Fruit fly (Drosophila melanogaster) whole organism, embryonic: ENCODE data around the gene CG17097.

Experiments
- Atf-2 ChIP-seq: fragments of 200-800 bp; sonication (Bioruptor generic); optimal IDR thresholded peaks from 2 replicates; lab custom pipeline; 2016; ENCODE audit warnings: missing biosample characterization, missing genetic modification characterization
- CG10543 ChIP-seq: fragments of 200-800 bp; sonication (Bioruptor generic); optimal IDR thresholded peaks from 3 replicates; lab custom pipeline; 2017; ENCODE audit warnings: missing biosample characterization, mild to moderate bottlenecking, missing genetic modification characterization, moderate library complexity
- CG11696 ChIP-seq: fragments of 200-800 bp; sonication (Bioruptor generic); IDR thresholded peaks from 2 replicates; pipeline ENCODE4 v1.3.6; 2022; ENCODE audit warnings: missing biosample characterization, missing genetic modification characterization
- CG12659 ChIP-seq: fragments of 200-800 bp; sonication (Bioruptor generic); optimal IDR thresholded peaks from 3 replicates; lab custom pipeline; 2017; ENCODE audit warnings: mild to moderate bottlenecking, missing biosample characterization, missing genetic modification reagents, missing genetic modification characterization
- CG13287 ChIP-seq: fragments of 200-800 bp; sonication (Bioruptor generic); IDR thresholded peaks from 2 replicates; pipeline ENCODE4 v1.3.6; 2022; ENCODE audit warnings: missing biosample characterization, missing genetic modification characterization; ENCODE audit not compliant: partially characterized antibody
- CG15073 ChIP-seq: fragments of 200-800 bp; sonication (Bioruptor generic); optimal IDR thresholded peaks from 2 replicates; lab custom pipeline; 2016; ENCODE audit warnings: missing biosample characterization, missing genetic modification characterization
- CG1529 ChIP-seq: fragments of 200-800 bp; sonication (Bioruptor generic); optimal IDR thresholded peaks from 3 replicates; lab custom pipeline; 2018; ENCODE audit warnings: missing biosample characterization, missing genetic modification characterization
- CG15514 ChIP-seq: fragments of 200-800 bp; sonication (Bioruptor generic); optimal IDR thresholded peaks from 3 replicates; lab custom pipeline; 2017; ENCODE audit warnings: missing biosample characterization, missing genetic modification characterization, mild to moderate bottlenecking, moderate library complexity, missing genetic modification reagents
- CG17359 ChIP-seq: fragments of 200-800 bp; sonication (Bioruptor generic); optimal IDR thresholded peaks from 3 replicates; lab custom pipeline; 2018; ENCODE audit warnings: missing biosample characterization, mild to moderate bottlenecking, missing genetic modification characterization, moderate library complexity
- CG17612 ChIP-seq: fragments of 200-800 bp; sonication (Bioruptor generic); IDR thresholded peaks from 2 replicates; pipeline ENCODE4 v1.3.6; 2022; ENCODE audit warnings: missing biosample characterization, missing genetic modification characterization
- CG18619 ChIP-seq: fragments of 200-800 bp; sonication (Bioruptor generic); optimal IDR thresholded peaks from 3 replicates; lab custom pipeline; 2017; ENCODE audit warnings: missing biosample characterization, mild to moderate bottlenecking, missing genetic modification characterization
- CG2202 ChIP-seq: fragments of 200-800 bp; sonication (Bioruptor generic); optimal IDR thresholded peaks from 2 replicates; lab custom pipeline; 2018; ENCODE audit warnings: missing biosample characterization, mild to moderate bottlenecking, missing genetic modification characterization
- CG5180 ChIP-seq: fragments of 200-800 bp; sonication (Bioruptor generic); optimal IDR thresholded peaks from 3 replicates; lab custom pipeline; 2017; ENCODE audit warnings: missing biosample characterization, missing genetic modification characterization, mild to moderate bottlenecking, moderate library complexity, missing genetic modification reagents
- CG5953 ChIP-seq: fragments of 200-800 bp; sonication (Bioruptor generic); IDR thresholded peaks from 2 replicates; pipeline ENCODE4 v1.3.6; 2022; ENCODE audit warnings: missing biosample characterization, missing genetic modification characterization
- CG7271 ChIP-seq: fragments of 200-800 bp; sonication (Bioruptor generic); optimal IDR thresholded peaks from 2 replicates; lab custom pipeline; 2018; ENCODE audit warnings: missing biosample characterization, mild to moderate bottlenecking, missing genetic modification characterization, moderate library complexity
- CG7928 ChIP-seq: fragments of 200-800 bp; sonication (Bioruptor generic); optimal IDR thresholded peaks from 2 replicates; lab custom pipeline; 2017; ENCODE audit warnings: missing biosample characterization, mild to moderate bottlenecking, missing genetic modification characterization
- CG8388 ChIP-seq: fragments of 200-800 bp; sonication (Bioruptor generic); optimal IDR thresholded peaks from 2 replicates; lab custom pipeline; 2019; ENCODE audit warnings: missing biosample characterization, mild to moderate bottlenecking, missing genetic modification characterization, moderate library complexity
- CG9609 ChIP-seq: fragments of 200-800 bp; sonication (Bioruptor generic); optimal IDR thresholded peaks from 3 replicates; lab custom pipeline; 2016; ENCODE audit warnings: missing biosample characterization, missing genetic modification characterization
- Camta ChIP-seq: fragments of 200-800 bp; sonication (Bioruptor generic); optimal IDR thresholded peaks from 2 replicates; lab custom pipeline; 2016; ENCODE audit warnings: missing biosample characterization, missing genetic modification characterization
- CkIIα-i1 ChIP-seq: fragments of 200-800 bp; sonication (Bioruptor generic); IDR thresholded peaks from 2 replicates; pipeline ENCODE4 v1.3.6; 2022; ENCODE audit warnings: missing biosample characterization, missing genetic modification characterization
- D ChIP-seq, 2 experiments: fragments of 200-800 bp in 1 of 2; fragments of >200 bp in 1 of 2; sonication (Bioruptor generic) in 1 of 2; optimal IDR thresholded peaks; 2 replicates in 1 of 2; 3 replicates in 1 of 2; lab custom pipeline; 2017; ENCODE audit warnings: mild to moderate bottlenecking in 1 of 2, missing biosample characterization in 1 of 2, missing genetic modification characterization in 1 of 2, missing genetic modification reagents in 1 of 2
- D19A ChIP-seq: fragments of 200-800 bp; optimal IDR thresholded peaks from 3 replicates; lab custom pipeline; 2019; ENCODE audit warnings: missing biosample characterization, mild to moderate bottlenecking, missing genetic modification characterization, moderate library complexity
- Dbx ChIP-seq: fragments of 200-800 bp; sonication (Bioruptor generic); IDR thresholded peaks from 3 replicates; pipeline ENCODE4 v1.3.6; 2022; ENCODE audit warnings: missing biosample characterization, missing genetic modification characterization
- E2f1 ChIP-seq: fragments of 200-800 bp; sonication (Bioruptor generic); IDR thresholded peaks from 2 replicates; pipeline ENCODE4 v1.3.6; 2022; ENCODE audit warnings: missing biosample characterization, missing genetic modification characterization
- E2f2 ChIP-seq: fragments of 200-800 bp; sonication (Bioruptor generic); IDR thresholded peaks from 2 replicates; pipeline ENCODE4 v1.3.6; 2022; ENCODE audit warnings: missing biosample characterization, missing genetic modification characterization
- Fer3 ChIP-seq: fragments of 200-800 bp; sonication (Bioruptor generic); optimal IDR thresholded peaks from 2 replicates; lab custom pipeline; 2018; ENCODE audit warnings: missing biosample characterization, mild to moderate bottlenecking, missing genetic modification characterization, moderate library complexity
- GATAe ChIP-seq: fragments of 200-800 bp; sonication (Bioruptor generic); conservative IDR thresholded peaks from 2 replicates; pipeline ENCODE4 v1.3.6; 2022; ENCODE audit warnings: missing biosample characterization, missing genetic modification characterization
- HmgD ChIP-seq: fragments of 200-800 bp; sonication (Bioruptor generic); optimal IDR thresholded peaks from 3 replicates; lab custom pipeline; 2016; ENCODE audit warnings: missing biosample characterization, missing genetic modification characterization
- Med ChIP-seq: fragments of 200-800 bp; sonication (Bioruptor generic); peaks from one replicate; lab custom pipeline; 2016; ENCODE audit warnings: missing biosample characterization, missing genetic modification characterization, mild to moderate bottlenecking, inconsistent platforms, moderate library complexity
- Nf-YC ChIP-seq: fragments of 200-800 bp; optimal IDR thresholded peaks from 3 replicates; lab custom pipeline; 2019; ENCODE audit warnings: missing biosample characterization, mild to moderate bottlenecking, missing genetic modification characterization, moderate library complexity
- Opbp ChIP-seq: fragments of 200-800 bp; sonication (Bioruptor generic); IDR thresholded peaks from 3 replicates; pipeline ENCODE4 v1.3.6; 2022; ENCODE audit warnings: missing biosample characterization, missing genetic modification characterization; ENCODE audit not compliant: partially characterized antibody
- Six4 ChIP-seq: fragments of 200-800 bp; sonication (Bioruptor generic); optimal IDR thresholded peaks from 2 replicates; lab custom pipeline; 2016; ENCODE audit warnings: missing biosample characterization, missing genetic modification characterization
- TFAM ChIP-seq: fragments of 200-800 bp; sonication (Bioruptor generic); optimal IDR thresholded peaks from 2 replicates; lab custom pipeline; 2017; ENCODE audit warnings: missing biosample characterization, missing genetic modification characterization, inconsistent platforms
- corto ChIP-seq: fragments of 200-800 bp; sonication (Bioruptor generic); optimal IDR thresholded peaks from 2 replicates; lab custom pipeline; 2016; ENCODE audit warnings: missing biosample characterization, mild to moderate bottlenecking, missing genetic modification characterization, moderate library complexity
- danr ChIP-seq: fragments of 200-800 bp; sonication (Bioruptor generic); IDR thresholded peaks from 2 replicates; pipeline ENCODE4 v1.3.6; 2022; ENCODE audit warnings: missing biosample characterization, missing genetic modification characterization
- dati ChIP-seq: fragments of 200-800 bp; sonication (Bioruptor generic); IDR thresholded peaks from 2 replicates; pipeline ENCODE4 v1.3.6; 2022; ENCODE audit warnings: missing biosample characterization, missing genetic modification characterization
- dmrt11E ChIP-seq: fragments of 200-800 bp; sonication (Bioruptor generic); optimal IDR thresholded peaks from 3 replicates; lab custom pipeline; 2018; ENCODE audit warnings: missing biosample characterization, mild to moderate bottlenecking, missing genetic modification characterization, moderate library complexity
- dmrt99B ChIP-seq: fragments of 200-800 bp; sonication (Bioruptor generic); optimal IDR thresholded peaks from 2 replicates; lab custom pipeline; 2018; ENCODE audit warnings: missing biosample characterization, mild to moderate bottlenecking, missing genetic modification characterization, moderate library complexity
- fd3F ChIP-seq: fragments of 200-800 bp; sonication (Bioruptor generic); optimal IDR thresholded peaks from 2 replicates; lab custom pipeline; 2018; ENCODE audit warnings: missing biosample characterization, mild to moderate bottlenecking, missing genetic modification characterization, moderate library complexity
- gcm2 ChIP-seq: fragments of 200-800 bp; sonication (Bioruptor generic); optimal IDR thresholded peaks from 2 replicates; lab custom pipeline; 2016; ENCODE audit warnings: missing biosample characterization, missing genetic modification characterization
- gro ChIP-seq: fragments of 200-800 bp; sonication (Bioruptor generic); optimal IDR thresholded peaks from 2 replicates; lab custom pipeline; 2016; ENCODE audit warnings: missing biosample characterization, missing genetic modification characterization
- jigr1 ChIP-seq: fragments of 200-800 bp; sonication (Bioruptor generic); IDR thresholded peaks from 3 replicates; pipeline ENCODE4 v1.3.6; 2022; ENCODE audit warnings: missing biosample characterization, missing genetic modification characterization
- kah ChIP-seq: fragments of 200-800 bp; sonication (Bioruptor generic); optimal IDR thresholded peaks from 2 replicates; lab custom pipeline; 2018; ENCODE audit warnings: missing biosample characterization, mild to moderate bottlenecking, missing genetic modification characterization
- oc ChIP-seq: fragments of 200-800 bp; sonication (Bioruptor generic); optimal IDR thresholded peaks from 2 replicates; lab custom pipeline; 2018; ENCODE audit warnings: missing biosample characterization, mild to moderate bottlenecking, missing genetic modification characterization, moderate library complexity
- pum ChIP-seq: fragments of 200-800 bp; sonication (Bioruptor generic); optimal IDR thresholded peaks from 2 replicates; lab custom pipeline; 2016; ENCODE audit warnings: missing biosample characterization, missing genetic modification characterization
- sim ChIP-seq: fragments of 200-800 bp; sonication (Bioruptor generic); IDR thresholded peaks from 2 replicates; pipeline ENCODE4 v1.3.6; 2022; ENCODE audit warnings: missing biosample characterization, missing genetic modification characterization
- sisA ChIP-seq: fragments of 200-800 bp; sonication (Bioruptor generic); IDR thresholded peaks from 2 replicates; pipeline ENCODE4 v1.3.6; 2022; ENCODE audit warnings: missing biosample characterization, missing genetic modification characterization
- sr ChIP-seq: fragments of 200-800 bp; sonication (Bioruptor generic); IDR thresholded peaks from 3 replicates; pipeline ENCODE4 v1.3.6; 2022; ENCODE audit warnings: missing biosample characterization, missing genetic modification characterization
- vfl ChIP-seq: fragments of 200-800 bp; sonication (Bioruptor generic); optimal IDR thresholded peaks from 2 replicates; lab custom pipeline; 2016; ENCODE audit warnings: missing biosample characterization, missing genetic modification characterization
- wek ChIP-seq: fragments of 200-800 bp; sonication (Bioruptor generic); optimal IDR thresholded peaks from 3 replicates; lab custom pipeline; 2018; ENCODE audit warnings: missing biosample characterization, mild to moderate bottlenecking, missing genetic modification characterization, moderate library complexity

CG17097 gene

dm6 chr2L:10697992-10698391 is 51.8 kb downstream of the CG17097 start, which contains the start of gene CG7300 (continued):
- TF ChIP-seq dmrt11E (tag; lab: Kevin White, UChicago) (peak; percentile 24), Six4 (GFP tag; lab: Kevin White, UChicago) (no peak), HmgD (GFP tag; lab: Kevin White, UChicago) (no peak), CG17359 (tag; lab: Kevin White, UChicago) (peak; percentile 61), gro (GFP tag; lab: Kevin White, UChicago) (peak; percentile 75), danr (GFP tag; lab: Robert Waterston, UW) (no peak), jigr1 (GFP tag; lab: Robert Waterston, UW) (no peak), sr (GFP tag; lab: Robert Waterston, UW) (no peak), CG15514 (GFP tag; lab: Kevin White, UChicago) (peak; percentile 23), D19A (no peak), fd3F (peak; percentile 54), Fer3 (tag; lab: Kevin White, UChicago) (peak; percentile 62), CG17612 (GFP tag; lab: Robert Waterston, UW) (0 out of 2 replicates have a peak, but pooled peaks have one; percentile 25), pum (GFP tag; lab: Kevin White, UChicago) (no peak), CG11696 (peak; percentile 38; the same call in 1 of the 2 replicates), CG18619 (GFP tag; lab: Kevin White, UChicago) (peak; percentile 23), CG1529 (no peak), E2f1 (GFP tag; lab: Robert Waterston, UW) (peak; percentile 41; the same call in 1 of the 2 replicates), sisA (GFP tag; lab: Robert Waterston, UW) (peak; percentile 27; the same call in 1 of the 2 replicates), Dbx (GFP tag; lab: Robert Waterston, UW) (no peak), E2f2 (peak; percentile 30; the same call in 1 of the 2 replicates), Nf-YC (tag; lab: Kevin White, UChicago) (no peak), Med (GFP tag; lab: Kevin White, UChicago) (peak; percentile 93), CG5180 (no peak), Opbp (no peak), CG12659 (GFP tag; lab: Kevin White, UChicago) (peak; percentile 49), dati (GFP tag; lab: Robert Waterston, UW) (no peak), gcm2 (no peak), vfl (GFP tag; lab: Kevin White, UChicago) (no peak), sim (GFP tag; lab: Robert Waterston, UW) (no peak), oc (tag; lab: Kevin White, UChicago) (peak; percentile 39), CG7271 (tag; lab: Kevin White, UChicago) (no peak), CG15073 (GFP tag; lab: Kevin White, UChicago) (no peak), D (optimal IDR thresholded peaks at IDR 0.05; lab: Kevin White, UChicago) (no peak), D (GFP tag; optimal IDR thresholded peaks at IDR 0.05; lab: Kevin White, UChicago) (peak; percentile 0), Camta (GFP tag; lab: Kevin White, UChicago) (peak; percentile 9), CG13287 (no peak), CG9609 (GFP tag; lab: Kevin White, UChicago) (peak; percentile 28), kah (GFP tag; lab: Kevin White, UChicago) (no peak), CG5953 (GFP tag; lab: Robert Waterston, UW) (no peak), wek (GFP tag; lab: Kevin White, UChicago) (no peak), CG8388 (GFP tag; lab: Kevin White, UChicago) (peak; percentile 39), dmrt99B (peak; percentile 56), Atf-2 (no peak), CG2202 (tag; lab: Kevin White, UChicago) (no peak), TFAM (no peak), CG10543 (GFP tag; lab: Kevin White, UChicago) (no peak), GATAe (GFP tag; lab: Robert Waterston, UW) (0 out of 2 replicates have a peak, but pooled peaks have one; percentile 40), CkIIα-i1 (GFP tag; lab: Robert Waterston, UW) (no peak), corto (GFP tag; lab: Kevin White, UChicago) (no peak), CG7928 (GFP tag; lab: Kevin White, UChicago) (peak; percentile 38)
